Worm (Caenorhabditis elegans) whole organism, midembryonic: ENCODE data around the gene mrpl-50.

ENCODE experiments used
- flt-1 ChIP-seq: fragments of 200-800 bp; sonication (Bioruptor generic); IDR thresholded peaks from 2 replicates; pipeline ENCODE4 v1.3.6; 2022; ENCODE audit warnings: missing genetic modification characterization, missing compliant biosample characterization
- med-1 ChIP-seq: sonication (generic microtip); optimal IDR thresholded peaks from 2 replicates; lab custom pipeline; 2017; ENCODE audit warnings: missing genetic modification characterization, mild to moderate bottlenecking, missing compliant biosample characterization, antibody characterized with exemption, missing genetic modification reagents; ENCODE audit not compliant: insufficient read depth
- ref-1 ChIP-seq: fragments of 200-800 bp; sonication (Bioruptor generic); conservative IDR thresholded peaks from 2 replicates; pipeline ENCODE4 v1.3.6; 2022; ENCODE audit warnings: missing genetic modification reagents, missing genetic modification characterization, missing compliant biosample characterization
- tab-1 ChIP-seq: fragments of 200-800 bp; sonication (Bioruptor generic); IDR thresholded peaks from 2 replicates; pipeline ENCODE4 v1.3.6; 2022; ENCODE audit warnings: missing genetic modification characterization, missing compliant biosample characterization
- ztf-23 ChIP-seq: fragments of 200-800 bp; sonication (Bioruptor generic); IDR thresholded peaks from 2 replicates; pipeline ENCODE4 v1.3.6; 2022; ENCODE audit warnings: missing genetic modification reagents, missing genetic modification characterization, missing compliant biosample characterization
- ztf-29 ChIP-seq: fragments of 200-800 bp; sonication (Bioruptor generic); IDR thresholded peaks from 2 replicates; pipeline ENCODE4 v1.3.6; 2022; ENCODE audit warnings: missing genetic modification reagents, missing genetic modification characterization, missing compliant biosample characterization

ce11 chrII:8898582-8899356 is 30.9 kb upstream of the mrpl-50 start:
- TF ChIP-seq flt-1 (GFP tag; lab: Robert Waterston, UW) (no peak), med-1 (GFP tag; lab: Kevin White, UChicago) (no peak), ref-1 (0 out of 2 replicates have a peak, but pooled peaks have one; percentile 31), ztf-29 (GFP tag; lab: Robert Waterston, UW) (no peak), tab-1 (GFP tag; lab: Robert Waterston, UW) (no peak), ztf-23 (GFP tag; lab: Robert Waterston, UW) (no peak)
